Fruit fly (Drosophila melanogaster) whole organism, embryonic: Measurements from ENCODE around the gene dhd.
A peak's percentile ranks its signal among the peaks of the same experiment; 100 is the strongest.

Experiments
- Awh ChIP-seq: fragments of 200-800 bp; sonication (Bioruptor generic); IDR thresholded peaks from 2 replicates; pipeline ENCODE4, ENCODE4 v1.3.6; 2022; ENCODE audit warnings: missing biosample characterization, missing genetic modification characterization
- B-H2 ChIP-seq: fragments of 200-800 bp; sonication (Bioruptor generic); optimal IDR thresholded peaks from 2 replicates; lab custom pipeline; 2018; ENCODE audit warnings: missing biosample characterization, mild to moderate bottlenecking, missing genetic modification characterization
- Bteb2 ChIP-seq: fragments of 200-800 bp; sonication (Bioruptor generic); optimal IDR thresholded peaks from 2 replicates; lab custom pipeline; 2016; ENCODE audit warnings: missing biosample characterization, missing genetic modification characterization
- CG10543 ChIP-seq: fragments of 200-800 bp; sonication (Bioruptor generic); optimal IDR thresholded peaks from 3 replicates; lab custom pipeline; 2017; ENCODE audit warnings: missing biosample characterization, mild to moderate bottlenecking, missing genetic modification characterization, moderate library complexity
- CG10654 ChIP-seq: fragments of 200-800 bp; sonication (Bioruptor generic); optimal IDR thresholded peaks from 2 replicates; lab custom pipeline; 2016; ENCODE audit warnings: missing biosample characterization, missing genetic modification characterization
- CG11398 ChIP-seq: fragments of 200-800 bp; sonication (Bioruptor generic); optimal IDR thresholded peaks from 2 replicates; lab custom pipeline; 2016; ENCODE audit warnings: missing biosample characterization, missing genetic modification characterization
- CG11723 ChIP-seq: fragments of 200-800 bp; sonication (Bioruptor generic); optimal IDR thresholded peaks from 2 replicates; lab custom pipeline; 2017; ENCODE audit warnings: missing biosample characterization, mild to moderate bottlenecking, missing genetic modification characterization
- CG12071 ChIP-seq: fragments of 200-800 bp; sonication (Bioruptor generic); optimal IDR thresholded peaks from 3 replicates; lab custom pipeline; 2018; ENCODE audit warnings: missing biosample characterization, mild to moderate bottlenecking, missing genetic modification characterization
- CG15011 ChIP-seq: fragments of 200-800 bp; sonication (Bioruptor generic); optimal IDR thresholded peaks from 3 replicates; lab custom pipeline; 2018; ENCODE audit warnings: missing biosample characterization, mild to moderate bottlenecking, missing genetic modification characterization
- CG15269 ChIP-seq: fragments of 200-800 bp; sonication (Bioruptor generic); optimal IDR thresholded peaks from 2 replicates; lab custom pipeline; 2018; ENCODE audit warnings: missing biosample characterization, mild to moderate bottlenecking, missing genetic modification characterization, moderate library complexity
- CG16815 ChIP-seq: fragments of 200-800 bp; sonication (Bioruptor generic); optimal IDR thresholded peaks from 3 replicates; lab custom pipeline; 2017; ENCODE audit warnings: missing biosample characterization, mild to moderate bottlenecking, missing genetic modification characterization
- CG17361 ChIP-seq: fragments of 200-800 bp; sonication (Bioruptor generic); IDR thresholded peaks from 3 replicates; pipeline ENCODE4 v1.3.6; 2022; ENCODE audit warnings: missing biosample characterization, missing genetic modification characterization
- CG17568 ChIP-seq: fragments of 200-800 bp; sonication (Bioruptor generic); optimal IDR thresholded peaks from 2 replicates; lab custom pipeline; 2018; ENCODE audit warnings: missing biosample characterization, mild to moderate bottlenecking, missing genetic modification characterization, moderate library complexity
- CG1832 ChIP-seq: fragments of 200-800 bp; sonication (Bioruptor generic); optimal IDR thresholded peaks from 2 replicates; lab custom pipeline; 2017; ENCODE audit warnings: missing biosample characterization, mild to moderate bottlenecking, missing genetic modification characterization, inconsistent platforms
- CG2116 ChIP-seq: fragments of 200-800 bp; sonication (Bioruptor generic); optimal IDR thresholded peaks from 3 replicates; lab custom pipeline; 2018; ENCODE audit warnings: missing biosample characterization, mild to moderate bottlenecking, missing genetic modification characterization
- CG2678 ChIP-seq: fragments of 200-800 bp; sonication (Bioruptor generic); optimal IDR thresholded peaks from 3 replicates; lab custom pipeline; 2019; ENCODE audit warnings: missing biosample characterization, mild to moderate bottlenecking, missing genetic modification characterization, moderate library complexity
- CG30431 ChIP-seq: fragments of 200-800 bp; sonication (Bioruptor generic); optimal IDR thresholded peaks from 2 replicates; lab custom pipeline; 2017; ENCODE audit warnings: missing biosample characterization, missing genetic modification characterization
- CG32772 ChIP-seq: fragments of 200-800 bp; sonication (Bioruptor generic); IDR thresholded peaks from 2 replicates; pipeline ENCODE4 v1.3.6; 2022; ENCODE audit warnings: missing biosample characterization, missing genetic modification characterization
- CG3726 ChIP-seq: fragments of 200-800 bp; sonication (Bioruptor generic); IDR thresholded peaks from 3 replicates; pipeline ENCODE4, ENCODE4 v1.3.6; 2022; ENCODE audit warnings: missing biosample characterization, missing genetic modification characterization
- CG5180 ChIP-seq: fragments of 200-800 bp; sonication (Bioruptor generic); optimal IDR thresholded peaks from 3 replicates; lab custom pipeline; 2017; ENCODE audit warnings: missing biosample characterization, missing genetic modification characterization, mild to moderate bottlenecking, moderate library complexity, missing genetic modification reagents
- CG6175 ChIP-seq: fragments of 200-800 bp; sonication (Bioruptor generic); IDR thresholded peaks from 3 replicates; pipeline ENCODE4 v1.3.6; 2022; ENCODE audit warnings: missing biosample characterization, missing genetic modification characterization
- CG6683 ChIP-seq: fragments of 200-800 bp; sonication (Bioruptor generic); optimal IDR thresholded peaks from 2 replicates; lab custom pipeline; 2017; ENCODE audit warnings: missing biosample characterization, mild to moderate bottlenecking, missing genetic modification characterization, missing genetic modification reagents
- CG6813 ChIP-seq: fragments of 200-800 bp; sonication (Bioruptor generic); optimal IDR thresholded peaks from 2 replicates; lab custom pipeline; 2017; ENCODE audit warnings: missing biosample characterization, missing genetic modification characterization, mild to moderate bottlenecking, moderate library complexity, missing genetic modification reagents
- CG8359 ChIP-seq: fragments of 200-800 bp; sonication (Bioruptor generic); optimal IDR thresholded peaks from 2 replicates; lab custom pipeline; 2017; ENCODE audit warnings: missing biosample characterization, mild to moderate bottlenecking, missing genetic modification characterization, borderline replicate concordance
- CG8924 ChIP-seq: fragments of 200-800 bp; optimal IDR thresholded peaks from 3 replicates; lab custom pipeline; 2019; ENCODE audit warnings: missing biosample characterization, mild to moderate bottlenecking, missing genetic modification characterization, moderate library complexity
- CG9215 ChIP-seq: fragments of 200-800 bp; sonication (Bioruptor generic); IDR thresholded peaks from 2 replicates; pipeline ENCODE4 v1.3.6; 2022; ENCODE audit warnings: missing biosample characterization, missing genetic modification characterization
- CG9797 ChIP-seq: fragments of 200-800 bp; sonication (Bioruptor generic); optimal IDR thresholded peaks from 3 replicates; lab custom pipeline; 2018; ENCODE audit warnings: missing biosample characterization, mild to moderate bottlenecking, missing genetic modification characterization
- ERR ChIP-seq: fragments of 200-800 bp; sonication (Bioruptor generic); optimal IDR thresholded peaks from 2 replicates; lab custom pipeline; 2016; ENCODE audit warnings: missing biosample characterization, missing genetic modification characterization
- Hey ChIP-seq: fragments of 200-800 bp; sonication (Bioruptor generic); optimal IDR thresholded peaks from 3 replicates; lab custom pipeline; 2018; ENCODE audit warnings: missing biosample characterization, mild to moderate bottlenecking, missing genetic modification characterization
- Hr3 ChIP-seq: fragments of 200-800 bp; sonication (Bioruptor generic); optimal IDR thresholded peaks from 3 replicates; lab custom pipeline; 2016; ENCODE audit warnings: missing biosample characterization, missing genetic modification characterization
- Meics ChIP-seq: fragments of 200-800 bp; sonication (Bioruptor generic); optimal IDR thresholded peaks from 2 replicates; lab custom pipeline; 2017; ENCODE audit warnings: missing biosample characterization, mild to moderate bottlenecking, missing genetic modification characterization
- Mrtf ChIP-seq: fragments of 200-800 bp; sonication (Bioruptor generic); IDR thresholded peaks from 3 replicates; pipeline ENCODE4 v1.3.6; 2022; ENCODE audit warnings: missing biosample characterization, missing genetic modification characterization
- Nf-YB ChIP-seq: fragments of 200-800 bp; sonication (Bioruptor generic); optimal IDR thresholded peaks from 3 replicates; lab custom pipeline; 2019; ENCODE audit warnings: missing biosample characterization, mild to moderate bottlenecking, missing genetic modification characterization, moderate library complexity
- Rfx ChIP-seq: fragments of 200-800 bp; sonication (Bioruptor generic); IDR thresholded peaks from 2 replicates; pipeline ENCODE4 v1.3.6; 2022; ENCODE audit warnings: missing biosample characterization, missing genetic modification characterization
- Vsx1 ChIP-seq: fragments of 200-800 bp; sonication (Bioruptor generic); optimal IDR thresholded peaks from 2 replicates; lab custom pipeline; 2017; ENCODE audit warnings: missing biosample characterization, mild to moderate bottlenecking, missing genetic modification characterization, missing genetic modification reagents
- dati ChIP-seq: fragments of 200-800 bp; sonication (Bioruptor generic); IDR thresholded peaks from 2 replicates; pipeline ENCODE4 v1.3.6; 2022; ENCODE audit warnings: missing biosample characterization, missing genetic modification characterization
- dmrt11E ChIP-seq: fragments of 200-800 bp; sonication (Bioruptor generic); optimal IDR thresholded peaks from 3 replicates; lab custom pipeline; 2018; ENCODE audit warnings: missing biosample characterization, mild to moderate bottlenecking, missing genetic modification characterization, moderate library complexity
- h ChIP-seq: fragments of >200 bp; optimal IDR thresholded peaks from 2 replicates; lab custom pipeline; 2017
- nau ChIP-seq: fragments of 200-800 bp; sonication (Bioruptor generic); optimal IDR thresholded peaks from 3 replicates; lab custom pipeline; 2017; ENCODE audit warnings: missing biosample characterization, mild to moderate bottlenecking, missing genetic modification characterization, missing genetic modification reagents
- pb ChIP-seq: fragments of 200-800 bp; sonication (Bioruptor generic); optimal IDR thresholded peaks from 3 replicates; lab custom pipeline; 2016; ENCODE audit warnings: missing biosample characterization, missing genetic modification characterization
- psq ChIP-seq: fragments of 200-800 bp; sonication (Bioruptor generic); optimal IDR thresholded peaks from 2 replicates; lab custom pipeline; 2017; ENCODE audit warnings: missing biosample characterization, missing genetic modification characterization
- pzg ChIP-seq: fragments of 200-800 bp; sonication (Bioruptor generic); optimal IDR thresholded peaks from 3 replicates; lab custom pipeline; 2018; ENCODE audit warnings: missing biosample characterization, mild to moderate bottlenecking, missing genetic modification characterization, moderate library complexity
- rib ChIP-seq: fragments of 200-800 bp; sonication (Bioruptor generic); IDR thresholded peaks from 2 replicates; pipeline ENCODE4 v1.3.6; 2022; ENCODE audit warnings: missing biosample characterization, missing genetic modification characterization
- run ChIP-seq: fragments of 200-800 bp; sonication (Bioruptor generic); optimal IDR thresholded peaks from 3 replicates; lab custom pipeline; 2018; ENCODE audit warnings: missing biosample characterization, mild to moderate bottlenecking, missing genetic modification characterization
- slou ChIP-seq: fragments of 200-800 bp; sonication (Bioruptor generic); optimal IDR thresholded peaks from 3 replicates; lab custom pipeline; 2016; ENCODE audit warnings: missing biosample characterization, missing genetic modification characterization
- so ChIP-seq: fragments of 200-800 bp; sonication (Bioruptor generic); IDR thresholded peaks from 3 replicates; pipeline ENCODE4 v1.3.6; 2022; ENCODE audit warnings: missing biosample characterization, missing genetic modification characterization
- ssp ChIP-seq: fragments of 200-800 bp; sonication (Bioruptor generic); IDR thresholded peaks from 2 replicates; pipeline ENCODE4 v1.3.6; 2022; ENCODE audit warnings: missing biosample characterization, missing genetic modification characterization
- tll ChIP-seq, 2 experiments: fragments of 200-800 bp in 1 of 2; fragments of >200 bp in 1 of 2; sonication (Bioruptor generic) in 1 of 2; optimal IDR thresholded peaks; 2 replicates each; lab custom pipeline; 2017 to 2019; ENCODE audit warnings: missing biosample characterization in 2 of 2, missing genetic modification characterization in 2 of 2, mild to moderate bottlenecking in 1 of 2, moderate library complexity in 1 of 2
- vvl ChIP-seq: fragments of 200-800 bp; sonication (Bioruptor generic); IDR thresholded peaks from 2 replicates; pipeline ENCODE4 v1.3.6; 2022; ENCODE audit warnings: missing biosample characterization, missing genetic modification characterization
- zen ChIP-seq: fragments of 200-800 bp; sonication (Bioruptor generic); optimal IDR thresholded peaks from 3 replicates; lab custom pipeline; 2018; ENCODE audit warnings: missing biosample characterization, mild to moderate bottlenecking, missing genetic modification characterization, moderate library complexity

The dhd gene

DNA sequence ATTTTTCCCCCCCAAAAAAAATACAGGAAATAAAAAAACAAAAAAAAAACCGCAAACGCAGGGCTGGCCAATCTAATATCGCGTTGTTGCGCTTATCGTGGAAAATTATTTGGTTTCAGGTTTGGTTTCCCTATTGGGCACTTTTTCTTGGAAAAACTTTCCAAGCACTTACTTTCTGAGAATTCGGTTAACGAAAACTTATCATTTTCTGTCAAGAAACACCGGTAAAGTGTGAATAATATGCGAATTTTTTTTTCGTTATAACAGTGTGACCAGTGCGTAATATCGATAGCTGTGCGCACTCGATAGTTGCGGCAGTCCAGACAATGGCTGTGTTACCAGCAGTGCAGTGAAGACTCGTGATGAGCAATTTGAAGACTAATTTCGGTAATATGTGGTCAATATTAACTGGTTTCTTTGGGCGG lies 10.5 kb downstream of the dhd start, which contains the start of gene Rnp4F (continued):
- peak; percentile 57; the same call in 2 of the 3 replicates for TF ChIP-seq Mrtf
- TF ChIP-seq Rfx (GFP tag; lab: Robert Waterston, UW): peak; percentile 83
- no peak for TF ChIP-seq CG11723 (GFP tag; lab: Kevin White, UChicago)
- TF ChIP-seq ssp (GFP tag; lab: Robert Waterston, UW): peak; percentile 97
- TF ChIP-seq CG5180: no peak
- peak; percentile 25 for TF ChIP-seq psq (GFP tag; lab: Kevin White, UChicago)
- no peak for TF ChIP-seq CG6683 (GFP tag; lab: Kevin White, UChicago)
- peak; percentile 66 for TF ChIP-seq Meics (GFP tag; lab: Kevin White, UChicago)
- peak; percentile 67 for TF ChIP-seq Hr3 (GFP tag; lab: Kevin White, UChicago)
- peak; percentile 51 for TF ChIP-seq CG10654
- TF ChIP-seq ERR (GFP tag; lab: Kevin White, UChicago): peak; percentile 39
- no peak for TF ChIP-seq CG17568
- no peak; the same call in 1 of the 3 replicates for TF ChIP-seq CG17361 (GFP tag; lab: Robert Waterston, UW)
- TF ChIP-seq CG12071 (GFP tag; lab: Kevin White, UChicago): no peak
- no peak for TF ChIP-seq tll (GFP tag; optimal IDR thresholded peaks at IDR 0.05; lab: Kevin White, UChicago)
- TF ChIP-seq Nf-YB (GFP tag; lab: Kevin White, UChicago): no peak
- TF ChIP-seq so (GFP tag; lab: Robert Waterston, UW): peak; percentile 36; the same call in 1 of the 3 replicates
- peak; percentile 92 for TF ChIP-seq rib (GFP tag; lab: Robert Waterston, UW)
- TF ChIP-seq CG1832 (GFP tag; lab: Kevin White, UChicago): no peak
- peak; percentile 9 for TF ChIP-seq B-H2 (GFP tag; lab: Kevin White, UChicago)
- no peak for TF ChIP-seq CG2678
- TF ChIP-seq Hey: no peak
- no peak for TF ChIP-seq Vsx1 (GFP tag; lab: Kevin White, UChicago)
- TF ChIP-seq run: no peak
- no peak for TF ChIP-seq dmrt11E (tag; lab: Kevin White, UChicago)
- peak; percentile 59 for TF ChIP-seq Bteb2
- peak; percentile 85 for TF ChIP-seq CG32772
- TF ChIP-seq CG2116 (GFP tag; lab: Kevin White, UChicago): peak; percentile 52
- peak; percentile 15 for TF ChIP-seq CG8924 (tag; lab: Kevin White, UChicago)
- peak; percentile 74 for TF ChIP-seq CG10543 (GFP tag; lab: Kevin White, UChicago)
- TF ChIP-seq CG15011 (GFP tag; lab: Kevin White, UChicago): no peak
- peak; percentile 48 for TF ChIP-seq CG16815
- TF ChIP-seq pzg (GFP tag; lab: Kevin White, UChicago): peak; percentile 82
- no peak for TF ChIP-seq CG3726 (GFP tag; lab: Robert Waterston, UW)
- TF ChIP-seq CG9215: peak; percentile 76
- TF ChIP-seq CG8359 (GFP tag; lab: Kevin White, UChicago): no peak
- peak; percentile 47 for TF ChIP-seq slou (GFP tag; lab: Kevin White, UChicago)
- TF ChIP-seq CG11398 (GFP tag; lab: Kevin White, UChicago): peak; percentile 64
- peak; percentile 74 for TF ChIP-seq CG9797 (GFP tag; lab: Kevin White, UChicago)
- TF ChIP-seq Awh (GFP tag; lab: Robert Waterston, UW): no peak
- peak; percentile 28 for TF ChIP-seq CG6813 (GFP tag; lab: Kevin White, UChicago)
- TF ChIP-seq CG30431 (GFP tag; lab: Kevin White, UChicago): peak; percentile 38
- peak; percentile 11 for TF ChIP-seq CG15269 (tag; lab: Kevin White, UChicago)
- no peak for TF ChIP-seq h (lab: Kevin White, UChicago)
- no peak for TF ChIP-seq nau
- TF ChIP-seq CG6175 (GFP tag; lab: Robert Waterston, UW): 0 out of 3 replicates have a peak, but pooled peaks have one; percentile 42
- 0 out of 2 replicates have a peak, but pooled peaks have one; percentile 10 for TF ChIP-seq dati
- peak; percentile 58 for TF ChIP-seq zen (tag; lab: Kevin White, UChicago)
- peak; percentile 60 for TF ChIP-seq pb (GFP tag; lab: Kevin White, UChicago)
- TF ChIP-seq vvl (GFP tag; lab: Robert Waterston, UW): peak; percentile 75
